Worm (Caenorhabditis elegans): ENCODE results near the gene Y17G7B.20.

Gene Y17G7B.20

DNA sequence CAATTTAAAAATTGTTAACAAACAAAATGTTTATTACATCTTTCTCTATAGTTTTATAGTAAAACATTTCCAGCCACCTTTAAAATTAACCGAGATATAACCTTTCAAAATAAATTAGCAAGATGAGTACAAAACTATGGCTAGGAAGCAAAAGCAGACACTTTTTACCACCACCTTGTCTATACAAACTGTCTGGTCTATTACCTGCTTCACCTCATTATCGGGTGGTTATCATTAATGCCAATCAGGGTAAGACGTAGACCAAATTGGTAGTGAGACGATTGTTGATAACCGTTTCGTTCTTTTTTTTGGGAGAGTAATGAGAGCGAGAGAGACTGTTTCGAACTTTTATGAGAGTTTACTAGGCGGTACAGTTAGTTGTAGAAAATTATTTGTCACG, 43.3 kb downstream of the Y17G7B.20 start:
- TF ChIP-seq hpl-2 (GFP tag; optimal IDR thresholded peaks at IDR 0.05): no peak
- no peak for TF ChIP-seq mef-2 (tag; optimal IDR thresholded peaks at IDR 0.05)
- no peak for TF ChIP-seq lin-39 (tag; optimal IDR thresholded peaks at IDR 0.05)
- TF ChIP-seq nhr-19 (GFP tag; conservative IDR thresholded peaks at IDR 0.05): no peak
- TF ChIP-seq efl-1 (optimal IDR thresholded peaks at IDR 0.05): no peak
- peak in 1 of 2 experiments; percentile 66 for TF ChIP-seq efl-1 (GFP tag; optimal IDR thresholded peaks at IDR 0.05 in 1 of 2)
- TF ChIP-seq lin-13 (GFP tag; optimal IDR thresholded peaks at IDR 0.05): no peak
- no peak for TF ChIP-seq blmp-1 (tag; optimal IDR thresholded peaks at IDR 0.05)
- TF ChIP-seq F16B12.6 (tag; optimal IDR thresholded peaks at IDR 0.05): no peak

DNA sequence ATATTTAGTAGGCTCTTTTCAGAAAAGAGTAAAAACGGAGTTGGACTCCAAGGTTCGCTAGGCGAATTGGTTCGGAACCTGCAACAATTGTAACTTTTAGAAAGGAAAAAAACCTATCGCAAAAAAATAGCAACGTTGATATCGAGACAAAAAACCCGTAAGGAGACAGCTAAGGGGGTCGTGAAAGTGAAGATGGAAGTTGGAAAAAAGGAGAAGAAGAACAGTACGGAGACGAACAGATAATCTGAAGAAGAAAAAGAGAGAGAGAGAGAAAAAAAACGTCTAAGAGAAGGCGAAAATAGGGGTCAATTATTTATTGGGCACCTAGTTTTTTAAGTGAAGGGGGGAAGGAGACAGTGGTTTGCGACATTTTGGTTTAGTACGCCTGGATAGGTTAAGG, 44.4 kb downstream of the Y17G7B.20 start, which contains the start of gene lin-29:
TSS of gene lin-29 (minus strand) at position 78 of the 400 bp plus-strand sequence.
- TF ChIP-seq zip-4 (GFP tag; optimal IDR thresholded peaks at IDR 0.05) (no peak), blmp-1 (tag; optimal IDR thresholded peaks at IDR 0.05) (peak; percentile 73), lin-15B (tag; optimal IDR thresholded peaks at IDR 0.05) (no peak)

- TF ChIP-seq egl-27 (tag; optimal IDR thresholded peaks at IDR 0.05) (no peak), lin-13 (GFP tag; optimal IDR thresholded peaks at IDR 0.05) (no peak), unc-86 (tag; optimal IDR thresholded peaks at IDR 0.05) (no peak), lsy-2 (tag; optimal IDR thresholded peaks at IDR 0.05) (no peak), nhr-12 (tag; optimal IDR thresholded peaks at IDR 0.05) (no peak), pqm-1 (tag; optimal IDR thresholded peaks at IDR 0.05) (no peak), ama-1 (optimal IDR thresholded peaks at IDR 0.05) (no peak), aha-1 (tag; optimal IDR thresholded peaks at IDR 0.05) (no peak), nhr-20 (tag; optimal IDR thresholded peaks at IDR 0.05) (no peak), unc-62 (GFP tag; optimal IDR thresholded peaks at IDR 0.05) (no peak), nhr-84 (tag; optimal IDR thresholded peaks at IDR 0.05) (no peak), zag-1 (tag; optimal IDR thresholded peaks at IDR 0.05) (no peak), ceh-8 (GFP tag; optimal IDR thresholded peaks at IDR 0.05) (no peak), tbx-2 (tag; optimal IDR thresholded peaks at IDR 0.05) (no peak), grh-1 (GFP tag; IDR thresholded peaks at IDR 0.05) (no peak), dsc-1 (tag; optimal IDR thresholded peaks at IDR 0.05) (no peak), irx-1 (tag; optimal IDR thresholded peaks at IDR 0.05) (no peak)
These were observed 49.5 kb downstream of the Y17G7B.20 start for ce11 chrII:11930132-11930531.

- TF ChIP-seq blmp-1 (tag; optimal IDR thresholded peaks at IDR 0.05) (peak; percentile 78), efl-1 (optimal IDR thresholded peaks at IDR 0.05) (no peak), efl-1 (GFP tag; optimal IDR thresholded peaks at IDR 0.05 in 1 of 2) (peak in 1 of 2 experiments; percentile 65), lin-14 (GFP tag; optimal IDR thresholded peaks at IDR 0.05) (peak; percentile 26), lin-39 (tag; optimal IDR thresholded peaks at IDR 0.05) (no peak)
These were observed 50.9 kb downstream of the Y17G7B.20 start for ce11 chrII:11928752-11929151.

Measured in whole organism, L1 larva.